Worm (Caenorhabditis elegans) whole organism, early embryonic: ENCODE data around the gene txt-12.

Source experiments
- aly-1 ChIP-seq: sonication (generic microtip); optimal IDR thresholded peaks from 2 replicates; lab custom pipeline; 2016; ENCODE audit warnings: missing genetic modification characterization, missing compliant biosample characterization
- ama-1 ChIP-seq: fragments of 150-350 bp; optimal IDR thresholded peaks from 2 replicates; lab custom pipeline; 2014
- hmbx-1 ChIP-seq: sonication (generic microtip); optimal IDR thresholded peaks from 2 replicates; lab custom pipeline; 2016; ENCODE audit warnings: mild to moderate bottlenecking, missing genetic modification characterization, missing compliant biosample characterization
- hmg-4 ChIP-seq: fragments of 200-800 bp; sonication (Bioruptor generic); optimal IDR thresholded peaks from 2 replicates; lab custom pipeline; 2018; ENCODE audit warnings: mild to moderate bottlenecking, missing genetic modification characterization, missing compliant biosample characterization
- hnd-1 ChIP-seq: sonication (generic microtip); optimal IDR thresholded peaks from 2 replicates; lab custom pipeline; 2016; ENCODE audit warnings: missing genetic modification characterization, missing compliant biosample characterization
- sea-1 ChIP-seq: fragments of 200-800 bp; sonication (Bioruptor generic); conservative IDR thresholded peaks from 2 replicates; pipeline ENCODE4 v1.3.6; 2022; ENCODE audit warnings: missing genetic modification characterization, missing compliant biosample characterization

ce11 chrV:15111660-15112059 lies 18.9 kb downstream of the txt-12 start, which contains the start of gene T01G5.7:
- TF ChIP-seq aly-1 (no peak), ama-1 (no peak), hmg-4 (GFP tag; lab: Kevin White, UChicago) (no peak), hmbx-1 (tag; lab: Kevin White, UChicago) (no peak), sea-1 (GFP tag; lab: Robert Waterston, UW) (no peak), hnd-1 (tag; lab: Kevin White, UChicago) (no peak)
